Worm (Caenorhabditis elegans) whole organism, L4 larva: ENCODE results near the gene B0250.18.

Source experiments
- lir-3 ChIP-seq: sonication (generic microtip); optimal IDR thresholded peaks from 2 replicates; lab custom pipeline; 2016; ENCODE audit warnings: mild to moderate bottlenecking, missing genetic modification characterization, missing compliant biosample characterization
- unc-130 ChIP-seq: sonication (generic microtip); optimal IDR thresholded peaks from 2 replicates; lab custom pipeline; 2016; ENCODE audit warnings: missing genetic modification reagents, missing genetic modification characterization, missing compliant biosample characterization
- zag-1 ChIP-seq: fragments of 150-350 bp; optimal IDR thresholded peaks from 2 replicates; lab custom pipeline; 2014; ENCODE audit warnings: missing biosample characterization, missing genetic modification characterization

DNA sequence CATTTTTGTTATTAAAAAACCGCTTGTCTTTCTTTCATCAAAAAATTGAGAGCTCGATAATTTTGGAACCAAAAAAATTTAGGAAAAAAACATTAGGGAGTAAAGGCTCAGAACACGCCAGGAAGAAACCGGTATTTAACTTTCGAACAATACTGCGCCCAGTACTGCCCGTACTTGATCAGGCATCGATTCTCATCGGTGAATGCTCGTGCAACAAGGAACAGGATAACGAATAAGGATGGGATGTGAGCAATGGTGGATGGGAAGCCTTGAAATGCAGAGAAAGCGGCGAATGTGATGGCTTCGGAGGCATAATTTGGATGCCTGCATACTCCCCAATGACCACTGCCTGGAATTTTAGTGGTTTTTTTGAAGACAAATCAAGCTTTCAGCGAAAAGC, 20.1 kb upstream of the B0250.18 start:
- no peak for TF ChIP-seq lir-3 (tag; lab: Kevin White, UChicago)
- TF ChIP-seq zag-1 (tag; lab: Kevin White, UChicago), result no peak
- TF ChIP-seq unc-130 (GFP tag; lab: Kevin White, UChicago), result no peak
